Fruit fly (Drosophila melanogaster): ENCODE data around the gene CG4822.

The CG4822 gene

dm6 chr2L:85099-85498 is 36.5 kb downstream of the CG4822 start (continued):
- TF ChIP-seq Ssrp (tag; optimal IDR thresholded peaks at IDR 0.05): no peak
- no peak for TF ChIP-seq pan (optimal IDR thresholded peaks at IDR 0.05)
- no peak for TF ChIP-seq pan (GFP tag; optimal IDR thresholded peaks at IDR 0.05 in 1 of 2, IDR thresholded peaks at IDR 0.05 in 1 of 2)
- no peak for TF ChIP-seq Hr51 (GFP tag; optimal IDR thresholded peaks at IDR 0.05)
- no peak for TF ChIP-seq Six4 (GFP tag; optimal IDR thresholded peaks at IDR 0.05)
- TF ChIP-seq CG4730 (GFP tag; IDR thresholded peaks at IDR 0.05): no peak
- TF ChIP-seq CG18619 (GFP tag; optimal IDR thresholded peaks at IDR 0.05): no peak
- no peak for TF ChIP-seq Atf3 (GFP tag; optimal IDR thresholded peaks at IDR 0.05)
- TF ChIP-seq CG8089 (GFP tag; optimal IDR thresholded peaks at IDR 0.05): no peak
- TF ChIP-seq her (GFP tag; optimal IDR thresholded peaks at IDR 0.05): no peak
- TF ChIP-seq CG9727 (GFP tag; optimal IDR thresholded peaks at IDR 0.05): no peak
- TF ChIP-seq Gsc (GFP tag; IDR thresholded peaks at IDR 0.05): no peak
- no peak for TF ChIP-seq CG1024 (GFP tag; IDR thresholded peaks at IDR 0.05)
- no peak for TF ChIP-seq CG10654 (GFP tag; optimal IDR thresholded peaks at IDR 0.05)
- peak; percentile 36 for TF ChIP-seq B-H2 (GFP tag; optimal IDR thresholded peaks at IDR 0.05)
- no peak for TF ChIP-seq Oaz (GFP tag; IDR thresholded peaks at IDR 0.05)
- no peak for TF ChIP-seq ab (GFP tag; optimal IDR thresholded peaks at IDR 0.05)
- no peak for TF ChIP-seq MESR4 (GFP tag; optimal IDR thresholded peaks at IDR 0.05)
- TF ChIP-seq CG8924 (tag; optimal IDR thresholded peaks at IDR 0.05): no peak
- no peak for TF ChIP-seq CG7357 (GFP tag; IDR thresholded peaks at IDR 0.05)
- TF ChIP-seq lov (optimal IDR thresholded peaks at IDR 0.05): no peak
- no peak for TF ChIP-seq lov (GFP tag; IDR thresholded peaks at IDR 0.05)
- TF ChIP-seq CG2678 (tag; optimal IDR thresholded peaks at IDR 0.05): peak; percentile 50
- TF ChIP-seq odd (GFP tag; optimal IDR thresholded peaks at IDR 0.05): peak; percentile 35
- no peak for TF ChIP-seq ac (GFP tag; optimal IDR thresholded peaks at IDR 0.05)
- no peak for TF ChIP-seq lilli (GFP tag; optimal IDR thresholded peaks at IDR 0.05)
- peak; percentile 68 for TF ChIP-seq Fer1 (GFP tag; optimal IDR thresholded peaks at IDR 0.05)
- TF ChIP-seq Usf (GFP tag; optimal IDR thresholded peaks at IDR 0.05): no peak
- peak; percentile 15 for TF ChIP-seq CG12071 (GFP tag; optimal IDR thresholded peaks at IDR 0.05)
- no peak for TF ChIP-seq CG5953 (GFP tag; IDR thresholded peaks at IDR 0.05)
- TF ChIP-seq CG11085 (GFP tag; IDR thresholded peaks at IDR 0.05): no peak

DNA sequence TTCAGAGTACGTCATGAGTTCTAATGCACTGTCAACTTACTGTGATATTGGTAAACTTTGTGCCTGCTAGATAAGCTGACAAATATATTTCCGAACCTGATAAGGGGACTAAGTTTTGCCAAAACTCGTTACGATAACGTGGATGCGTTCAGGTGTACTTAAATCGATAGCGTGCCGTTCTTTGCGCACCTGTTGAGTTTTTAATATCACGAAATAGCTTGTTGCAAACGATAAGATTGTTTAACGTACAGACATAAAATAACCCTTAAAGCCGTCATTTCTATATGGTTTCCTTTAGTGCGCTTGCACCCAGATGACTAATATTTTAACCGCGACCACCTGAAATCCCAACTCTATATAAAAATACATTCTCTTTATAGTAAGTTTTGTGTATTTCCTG is 39.5 kb downstream of the CG4822 start:
- TF ChIP-seq Hr78 (GFP tag; optimal IDR thresholded peaks at IDR 0.05) (peak in 1 of 2 experiments; percentile 7), HmgZ (tag; optimal IDR thresholded peaks at IDR 0.05) (peak; percentile 1), sug (tag; optimal IDR thresholded peaks at IDR 0.05) (peak; percentile 37), gsb-n (tag; optimal IDR thresholded peaks at IDR 0.05) (no peak), tx (GFP tag; optimal IDR thresholded peaks at IDR 0.05) (no peak), odd (GFP tag; optimal IDR thresholded peaks at IDR 0.05) (no peak), mirr (GFP tag; optimal IDR thresholded peaks at IDR 0.05) (peak; percentile 82), GATAe (GFP tag; conservative IDR thresholded peaks at IDR 0.05) (peak; percentile 61; the same call in 1 of the 2 replicates), CG1602 (GFP tag; optimal IDR thresholded peaks at IDR 0.05) (no peak), chinmo (GFP tag; IDR thresholded peaks at IDR 0.05; ENCODE audit: partially characterized antibody) (peak; percentile 74; the same call in 2 of the 4 replicates), Hey (tag; optimal IDR thresholded peaks at IDR 0.05) (peak; percentile 32), jing (GFP tag; optimal IDR thresholded peaks at IDR 0.05) (no peak), CG8281 (tag; optimal IDR thresholded peaks at IDR 0.05) (no peak), CG34376 (GFP tag; optimal IDR thresholded peaks at IDR 0.05) (peak; percentile 64), kah (GFP tag; optimal IDR thresholded peaks at IDR 0.05) (peak; percentile 51), ttk (GFP tag; IDR thresholded peaks at IDR 0.05) (no peak), hkb (optimal IDR thresholded peaks at IDR 0.05) (no peak), hkb (GFP tag; IDR thresholded peaks at IDR 0.05) (0 out of 2 replicates have a peak, but pooled peaks have one; percentile 12), slbo (GFP tag; IDR thresholded peaks at IDR 0.05) (no peak), lab (GFP tag; optimal IDR thresholded peaks at IDR 0.05) (peak; percentile 26), Dip2 (GFP tag; IDR thresholded peaks at IDR 0.05) (no peak), Hand (GFP tag; optimal IDR thresholded peaks at IDR 0.05) (no peak), CG5180 (GFP tag; optimal IDR thresholded peaks at IDR 0.05) (peak; percentile 22)

Data from whole organism, embryonic.